Worm (Caenorhabditis elegans): ENCODE results near the gene F31E3.12.

DNA sequence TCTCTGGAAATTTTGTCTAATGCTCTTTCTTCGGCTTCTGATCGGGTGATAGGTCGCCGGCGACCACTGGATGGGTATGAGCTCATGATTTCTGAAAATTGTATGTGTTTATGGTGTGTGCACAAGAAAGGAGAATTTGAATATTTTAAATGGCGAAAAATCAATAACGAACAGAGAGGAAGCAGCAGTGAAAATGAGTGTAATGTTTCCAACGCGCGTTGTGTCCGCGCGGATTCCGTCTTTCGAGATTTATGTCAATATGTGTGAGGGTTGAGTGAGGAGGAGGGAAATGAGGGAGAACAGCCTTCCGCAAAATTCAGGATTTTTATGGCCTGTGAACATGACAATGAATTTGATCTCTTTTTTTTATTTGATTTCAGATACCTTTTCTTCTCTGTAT lies 40.5 kb upstream of the F31E3.12 start, which contains the start of gene flap-1:
- TF ChIP-seq mep-1 (tag; optimal IDR thresholded peaks at IDR 0.05): no peak
- no peak for TF ChIP-seq ztf-11 (tag; optimal IDR thresholded peaks at IDR 0.05)
- TF ChIP-seq jun-1 (tag; optimal IDR thresholded peaks at IDR 0.05): no peak
- TF ChIP-seq ceh-90 (tag; optimal IDR thresholded peaks at IDR 0.05): no peak
- no peak for TF ChIP-seq fkh-10 (GFP tag; optimal IDR thresholded peaks at IDR 0.05)
- TF ChIP-seq lin-39 (tag; optimal IDR thresholded peaks at IDR 0.05): no peak

Measured in whole organism, L1 larva.